Worm (Caenorhabditis elegans) whole organism, L3 larva: ENCODE data around the gene pigc-1.

Experiments
- ama-1 ChIP-seq: fragments of 150-350 bp; optimal IDR thresholded peaks from 2 replicates; lab custom pipeline; 2018
- egl-27 ChIP-seq: sonication (generic microtip); optimal IDR thresholded peaks from 4 replicates; lab custom pipeline; 2017; ENCODE audit warnings: missing biosample characterization, missing genetic modification reagents, missing genetic modification characterization
- jun-1 ChIP-seq: fragments of 150-350 bp; optimal IDR thresholded peaks from 2 replicates; lab custom pipeline; 2014; ENCODE audit warnings: missing biosample characterization, missing genetic modification reagents, missing genetic modification characterization
- nhr-76 ChIP-seq: fragments of 150-350 bp; sonication (generic microtip); optimal IDR thresholded peaks from 5 replicates; lab custom pipeline; 2014; ENCODE audit warnings: missing biosample characterization, missing genetic modification characterization
- pha-4 ChIP-seq: fragments of 150-350 bp; optimal IDR thresholded peaks from 2 replicates; lab custom pipeline; 2014; ENCODE audit warnings: missing biosample characterization, missing genetic modification reagents, missing genetic modification characterization
- zag-1 ChIP-seq: fragments of 150-350 bp; optimal IDR thresholded peaks from 2 replicates; lab custom pipeline; 2014; ENCODE audit warnings: missing biosample characterization, missing genetic modification characterization

DNA sequence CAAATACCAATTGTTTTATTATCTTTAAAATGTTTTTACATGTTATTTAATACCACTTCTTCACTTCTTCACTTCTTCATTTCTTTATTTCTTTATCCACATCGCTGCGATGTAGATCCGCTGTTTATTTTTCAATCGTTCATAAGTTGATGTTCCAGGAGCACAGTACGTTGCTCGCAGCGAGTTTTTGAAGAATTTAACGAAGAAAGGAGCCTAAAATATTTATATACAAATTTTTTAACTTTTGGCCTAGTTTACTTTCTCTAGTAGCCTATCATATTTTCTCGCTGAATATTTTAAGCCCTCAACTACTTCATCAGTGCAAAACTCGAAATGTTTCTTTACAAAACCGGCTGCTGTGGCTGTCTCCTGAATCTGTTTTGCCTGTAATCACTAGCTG, 24.8 kb downstream of the pigc-1 start:
- TF ChIP-seq ama-1 (lab: Kevin White, UChicago) (no peak), zag-1 (tag; lab: Kevin White, UChicago) (no peak), egl-27 (tag; lab: Kevin White, UChicago) (no peak), nhr-76 (tag; lab: Kevin White, UChicago) (no peak), pha-4 (tag; lab: Kevin White, UChicago) (no peak), jun-1 (tag; lab: Kevin White, UChicago) (no peak)
